Worm (Caenorhabditis elegans) whole organism, L1 larva: Measurements from ENCODE around the gene C33H5.1.
A peak's percentile ranks its signal among the peaks of the same experiment; 100 is the strongest.

Experiments
- C04F5.9 ChIP-seq: sonication (generic microtip); optimal IDR thresholded peaks from 2 replicates; lab custom pipeline; 2016; ENCODE audit warnings: missing genetic modification characterization, missing compliant biosample characterization
- F16B12.6 ChIP-seq: fragments of 150-350 bp; optimal IDR thresholded peaks from 2 replicates; lab custom pipeline; 2014; ENCODE audit warnings: missing biosample characterization, missing genetic modification characterization
- aha-1 ChIP-seq: fragments of 150-350 bp; optimal IDR thresholded peaks from 2 replicates; lab custom pipeline; 2014; ENCODE audit warnings: missing biosample characterization, missing genetic modification characterization
- blmp-1 ChIP-seq: fragments of 150-350 bp; optimal IDR thresholded peaks from 2 replicates; lab custom pipeline; 2014; ENCODE audit warnings: missing biosample characterization, missing genetic modification characterization
- ceh-8 ChIP-seq: fragments of 200-800 bp; sonication (Bioruptor generic); optimal IDR thresholded peaks from 2 replicates; lab custom pipeline; 2018; ENCODE audit warnings: mild to moderate bottlenecking, missing genetic modification characterization, moderate library complexity, missing compliant biosample characterization
- ceh-82 ChIP-seq, 3 experiments: fragments of 150-350 bp in 1 of 3; sonication (generic microtip) in 2 of 3; optimal IDR thresholded peaks; 2 replicates each; lab custom pipeline; 2014 to 2017; ENCODE audit warnings: missing biosample characterization in 3 of 3, missing genetic modification characterization in 3 of 3
- ceh-90 ChIP-seq: sonication (generic microtip); optimal IDR thresholded peaks from 2 replicates; lab custom pipeline; 2016; ENCODE audit warnings: missing genetic modification characterization, missing compliant biosample characterization
- ces-1 ChIP-seq: fragments of 150-350 bp; optimal IDR thresholded peaks from 2 replicates; lab custom pipeline; 2014; ENCODE audit warnings: missing biosample characterization, missing genetic modification reagents, missing genetic modification characterization
- dpl-1 ChIP-seq, 3 experiments: fragments of 150-350 bp in 2 of 3; sonication (generic microtip) in 1 of 3; optimal IDR thresholded peaks; 2 replicates each; lab custom pipeline; 2014 to 2017; ENCODE audit warnings: missing biosample characterization in 3 of 3, missing genetic modification characterization in 3 of 3, missing genetic modification reagents in 3 of 3
- dsc-1 ChIP-seq: sonication (generic microtip); optimal IDR thresholded peaks from 2 replicates; lab custom pipeline; 2016; ENCODE audit warnings: mild to moderate bottlenecking, missing genetic modification characterization, missing compliant biosample characterization
- efl-1 ChIP-seq, 4 experiments: fragments of 150-350 bp; optimal IDR thresholded peaks in 3 of 4; peaks in 1 of 4; 1 replicate in 1 of 4; 2 replicates in 3 of 4; lab custom pipeline; 2014; ENCODE audit warnings: missing biosample characterization in 2 of 4, missing genetic modification characterization in 2 of 4, missing genetic modification reagents in 2 of 4
- efl-3 ChIP-seq: fragments of 200-800 bp; sonication (Bioruptor generic); optimal IDR thresholded peaks from 2 replicates; lab custom pipeline; 2018; ENCODE audit warnings: mild to moderate bottlenecking, missing genetic modification characterization, missing compliant biosample characterization
- egl-13 ChIP-seq: sonication (generic microtip); optimal IDR thresholded peaks from 2 replicates; lab custom pipeline; 2016; ENCODE audit warnings: missing genotype, missing genetic modification reagents, missing genetic modification characterization, missing compliant biosample characterization
- elt-2 ChIP-seq: sonication (generic microtip); optimal IDR thresholded peaks from 2 replicates; lab custom pipeline; 2016; ENCODE audit warnings: missing genetic modification characterization, mild to moderate bottlenecking, inconsistent platforms, missing compliant biosample characterization, missing genetic modification reagents
- elt-3 ChIP-seq, 6 experiments: fragments of 150-350 bp in 1 of 6; sonication (generic microtip); optimal IDR thresholded peaks; 2 replicates each; lab custom pipeline; 2017 to 2018; ENCODE audit warnings: missing biosample characterization in 6 of 6, missing genetic modification characterization in 6 of 6, inconsistent platforms in 1 of 6
- ets-5 ChIP-seq: fragments of 200-800 bp; sonication (Bioruptor generic); IDR thresholded peaks from 2 replicates; pipeline ENCODE4 v1.3.6; 2022; ENCODE audit warnings: missing genetic modification characterization, missing compliant biosample characterization
- fkh-8 ChIP-seq: sonication (generic microtip); optimal IDR thresholded peaks from 2 replicates; lab custom pipeline; 2016; ENCODE audit warnings: mild to moderate bottlenecking, missing genetic modification characterization, missing compliant biosample characterization
- grh-1 ChIP-seq: fragments of 200-800 bp; sonication (Bioruptor generic); IDR thresholded peaks from 2 replicates; pipeline ENCODE4 v1.3.6; 2022; ENCODE audit warnings: missing genetic modification reagents, missing genetic modification characterization, missing compliant biosample characterization
- irx-1 ChIP-seq: sonication (generic microtip); optimal IDR thresholded peaks from 2 replicates; lab custom pipeline; 2016; ENCODE audit warnings: missing genetic modification characterization, missing compliant biosample characterization
- jun-1 ChIP-seq: fragments of 150-350 bp; optimal IDR thresholded peaks from 2 replicates; lab custom pipeline; 2014; ENCODE audit warnings: missing biosample characterization, missing genetic modification reagents, missing genetic modification characterization
- lin-14 ChIP-seq: fragments of 200-800 bp; sonication (Bioruptor generic); optimal IDR thresholded peaks from 2 replicates; lab custom pipeline; 2018; ENCODE audit warnings: mild to moderate bottlenecking, missing genetic modification characterization, moderate library complexity, missing compliant biosample characterization
- lin-35 ChIP-seq, 2 experiments: fragments of 150-350 bp; optimal IDR thresholded peaks; 2 replicates each; lab custom pipeline; 2014; ENCODE audit warnings: missing biosample characterization in 2 of 2, missing genetic modification characterization in 2 of 2, missing genetic modification reagents in 2 of 2
- lsy-2 ChIP-seq, 2 experiments: fragments of 150-350 bp; optimal IDR thresholded peaks; 2 replicates each; lab custom pipeline; 2014; ENCODE audit warnings: missing biosample characterization in 2 of 2, missing genetic modification characterization in 2 of 2
- nhr-19 ChIP-seq: fragments of 200-800 bp; sonication (Bioruptor generic); conservative IDR thresholded peaks from 2 replicates; pipeline ENCODE4 v1.3.6; 2022; ENCODE audit warnings: missing genetic modification characterization, missing compliant biosample characterization
- nhr-20 ChIP-seq: sonication (generic microtip); optimal IDR thresholded peaks from 2 replicates; lab custom pipeline; 2016; ENCODE audit warnings: mild to moderate bottlenecking, missing genetic modification characterization, missing compliant biosample characterization
- nhr-47 ChIP-seq: sonication (generic microtip); optimal IDR thresholded peaks from 2 replicates; lab custom pipeline; 2016; ENCODE audit warnings: mild to moderate bottlenecking, missing genetic modification characterization, moderate library complexity, missing compliant biosample characterization
- nhr-71 ChIP-seq: sonication (generic microtip); optimal IDR thresholded peaks from 2 replicates; lab custom pipeline; 2016; ENCODE audit warnings: mild to moderate bottlenecking, missing genetic modification characterization, moderate library complexity, missing compliant biosample characterization
- nhr-84 ChIP-seq: sonication (generic microtip); optimal IDR thresholded peaks from 2 replicates; lab custom pipeline; 2017; ENCODE audit warnings: missing biosample characterization, missing genetic modification characterization
- pqm-1 ChIP-seq: sonication (generic microtip); optimal IDR thresholded peaks from 3 replicates; lab custom pipeline; 2017; ENCODE audit warnings: missing biosample characterization, missing genetic modification characterization
- sox-4 ChIP-seq: sonication (generic microtip); optimal IDR thresholded peaks from 2 replicates; lab custom pipeline; 2016; ENCODE audit warnings: missing genetic modification characterization, missing compliant biosample characterization
- sptf-1 ChIP-seq: fragments of 150-350 bp; optimal IDR thresholded peaks from 2 replicates; lab custom pipeline; 2014; ENCODE audit warnings: missing biosample characterization, missing genetic modification characterization
- swsn-7 ChIP-seq: sonication (generic microtip); optimal IDR thresholded peaks from 2 replicates; lab custom pipeline; 2016; ENCODE audit warnings: missing genetic modification characterization, missing compliant biosample characterization
- tbx-2 ChIP-seq: sonication (generic microtip); optimal IDR thresholded peaks from 2 replicates; lab custom pipeline; 2016; ENCODE audit warnings: missing genetic modification characterization, missing compliant biosample characterization
- unc-30 ChIP-seq: sonication (generic microtip); optimal IDR thresholded peaks from 2 replicates; lab custom pipeline; 2017; ENCODE audit warnings: missing biosample characterization, missing genetic modification characterization
- unc-62 ChIP-seq: fragments of 150-350 bp; optimal IDR thresholded peaks from 2 replicates; lab custom pipeline; 2014; ENCODE audit warnings: missing biosample characterization, missing genetic modification reagents, missing genetic modification characterization
- unc-86 ChIP-seq: sonication (generic microtip); optimal IDR thresholded peaks from 2 replicates; lab custom pipeline; 2016; ENCODE audit warnings: missing genetic modification characterization, missing compliant biosample characterization
- vab-15 ChIP-seq: sonication (generic microtip); optimal IDR thresholded peaks from 2 replicates; lab custom pipeline; 2017; ENCODE audit warnings: missing genotype, mild to moderate bottlenecking, missing genetic modification characterization, missing compliant biosample characterization
- ztf-11 ChIP-seq, 2 experiments: sonication (generic microtip); optimal IDR thresholded peaks; 2 replicates each; lab custom pipeline; 2016 to 2017; ENCODE audit warnings: missing genetic modification characterization in 2 of 2, missing biosample characterization in 1 of 2, missing compliant biosample characterization in 1 of 2

The C33H5.1 gene

DNA sequence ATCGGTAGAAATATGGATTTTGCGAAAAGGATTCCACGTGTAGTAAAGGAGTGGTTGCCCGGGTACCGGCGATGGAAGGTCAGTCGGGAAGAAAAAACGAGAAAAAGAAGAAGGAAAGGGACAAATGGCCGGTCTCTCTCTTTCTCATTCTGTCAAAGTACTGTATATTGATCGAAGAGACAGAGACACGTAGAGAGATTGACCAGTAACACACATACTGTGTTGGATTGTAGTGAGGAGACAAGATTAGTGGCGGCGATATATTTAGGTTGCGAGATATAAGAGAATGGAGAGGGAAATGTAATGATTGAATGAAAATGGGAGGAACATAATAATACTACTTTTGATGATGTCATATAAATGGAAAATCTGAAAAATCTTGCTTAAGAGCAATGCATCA is 27.3 kb downstream of the C33H5.1 start (continued):
- no peak for TF ChIP-seq dsc-1 (tag; lab: Kevin White, UChicago)
- TF ChIP-seq C04F5.9 = no peak
- TF ChIP-seq ceh-82 (tag; optimal IDR thresholded peaks at IDR 0.05; lab: Kevin White, UChicago) = no peak
- no peak for TF ChIP-seq nhr-19 (GFP tag; lab: Robert Waterston, UW)
- TF ChIP-seq nhr-71 (tag; lab: Kevin White, UChicago) = peak; percentile 10
- TF ChIP-seq nhr-20 = peak; percentile 56
- TF ChIP-seq unc-62 (GFP tag; lab: Kevin White, UChicago) = no peak
- TF ChIP-seq efl-3 (GFP tag; lab: Kevin White, UChicago) = no peak

ce11 chrIV:7836491-7836890 is 27.8 kb downstream of the C33H5.1 start:
- peak; percentile 79 for TF ChIP-seq blmp-1 (tag; lab: Kevin White, UChicago)
- no peak for TF ChIP-seq ceh-90 (tag; lab: Kevin White, UChicago)
- TF ChIP-seq dsc-1 (tag; lab: Kevin White, UChicago) = no peak
- no peak for TF ChIP-seq vab-15
- TF ChIP-seq elt-3 (tag; optimal IDR thresholded peaks at IDR 0.05; lab: Kevin White, UChicago) = no peak
- no peak for TF ChIP-seq fkh-8
- no peak for TF ChIP-seq ceh-8 (GFP tag; lab: Kevin White, UChicago)
- no peak for TF ChIP-seq jun-1
- TF ChIP-seq F16B12.6 (tag; lab: Kevin White, UChicago) = no peak
- TF ChIP-seq grh-1 (GFP tag; lab: Robert Waterston, UW) = peak; percentile 51; the same call in 1 of the 2 replicates
- TF ChIP-seq swsn-7 (tag; lab: Kevin White, UChicago) = no peak
- TF ChIP-seq efl-1 (optimal IDR thresholded peaks at IDR 0.05; lab: Kevin White, UChicago) = no peak
- TF ChIP-seq efl-1 (GFP tag; optimal IDR thresholded peaks at IDR 0.05 in 1 of 2; lab: Kevin White, UChicago) = peak in 1 of 2 experiments; percentile 51
- no peak for TF ChIP-seq sptf-1 (tag; lab: Kevin White, UChicago)
- no peak for TF ChIP-seq ets-5 (GFP tag; lab: Robert Waterston, UW)
- TF ChIP-seq, all 84 proteins: peak for 3

- TF ChIP-seq sox-4 (tag; lab: Kevin White, UChicago) (no peak), irx-1 (no peak), ces-1 (GFP tag; lab: Kevin White, UChicago) (no peak)
Measured at ce11 chrIV:7838426-7838825, 29.7 kb downstream of the C33H5.1 start, which contains the start of gene C06A6.7. Gene C06A6.7, minus strand, starts transcription at chrIV:7838526.

DNA sequence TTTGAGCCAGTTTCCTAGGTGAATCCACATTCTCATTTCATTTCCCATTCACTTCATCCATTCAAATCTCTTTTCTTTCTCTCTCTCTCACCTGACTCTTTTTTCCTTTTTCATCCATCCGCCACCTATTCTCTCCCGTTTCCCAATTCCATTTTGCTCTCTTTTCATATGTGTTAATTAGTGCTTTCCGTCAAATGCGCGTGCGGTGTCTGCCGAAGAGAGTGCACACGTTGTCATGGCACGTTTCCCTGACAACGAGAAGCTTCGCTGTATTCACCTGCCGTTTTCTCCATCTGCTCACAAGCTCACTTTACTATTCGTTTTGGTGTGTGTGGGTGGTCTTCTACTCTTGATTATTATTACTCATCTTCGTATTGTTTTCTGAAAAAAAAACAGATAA is 31.2 kb downstream of the C33H5.1 start:
- TF ChIP-seq tbx-2 (tag; lab: Kevin White, UChicago) (no peak), unc-86 (tag; lab: Kevin White, UChicago) (peak; percentile 19), sox-4 (tag; lab: Kevin White, UChicago) (no peak), nhr-47 (tag; lab: Kevin White, UChicago) (peak; percentile 45), lsy-2 (tag; optimal IDR thresholded peaks at IDR 0.05; lab: Kevin White, UChicago) (peak in 1 of 2 experiments; percentile 4), egl-13 (peak; percentile 20), swsn-7 (tag; lab: Kevin White, UChicago) (peak; percentile 6), fkh-8 (peak; percentile 92), lin-14 (GFP tag; lab: Kevin White, UChicago) (peak; percentile 33), dsc-1 (tag; lab: Kevin White, UChicago) (peak; percentile 73), nhr-71 (tag; lab: Kevin White, UChicago) (peak; percentile 34), nhr-20 (peak; percentile 10), unc-30 (no peak), efl-1 (optimal IDR thresholded peaks at IDR 0.05; lab: Kevin White, UChicago) (no peak), efl-1 (GFP tag; optimal IDR thresholded peaks at IDR 0.05 in 1 of 2; lab: Kevin White, UChicago) (peak in 1 of 2 experiments; percentile 82)

ce11 chrIV:7841218-7841617 is 32.5 kb downstream of the C33H5.1 start:
- TF ChIP-seq ztf-11 (tag; optimal IDR thresholded peaks at IDR 0.05; lab: Kevin White, UChicago) = no peak
- TF ChIP-seq aha-1 (tag; lab: Kevin White, UChicago) = no peak
- peak; percentile 7 for TF ChIP-seq lin-14 (GFP tag; lab: Kevin White, UChicago)
- TF ChIP-seq elt-2 (tag; lab: Kevin White, UChicago) = peak; percentile 80
- TF ChIP-seq swsn-7 (tag; lab: Kevin White, UChicago) = no peak
- peak in 1 of 2 experiments; percentile 47 for TF ChIP-seq lin-35 (GFP tag; optimal IDR thresholded peaks at IDR 0.05; lab: Kevin White, UChicago)
- no peak for TF ChIP-seq nhr-84 (tag; lab: Kevin White, UChicago)
- TF ChIP-seq pqm-1 (tag; lab: Kevin White, UChicago) = no peak
- TF ChIP-seq efl-1 (optimal IDR thresholded peaks at IDR 0.05; lab: Kevin White, UChicago) = no peak
- peak in 1 of 2 experiments; percentile 82 for TF ChIP-seq efl-1 (GFP tag; optimal IDR thresholded peaks at IDR 0.05 in 1 of 2; lab: Kevin White, UChicago)
- no peak for TF ChIP-seq nhr-47 (tag; lab: Kevin White, UChicago)
- no peak for TF ChIP-seq dpl-1 (GFP tag; optimal IDR thresholded peaks at IDR 0.05; lab: Kevin White, UChicago)
- TF ChIP-seq ceh-90 (tag; lab: Kevin White, UChicago) = no peak
